Worm (Caenorhabditis elegans) whole organism, L3 larva: ENCODE results near the gene lido-5.

Source experiments
- aly-2 ChIP-seq: fragments of 150-350 bp; optimal IDR thresholded peaks from 2 replicates; lab custom pipeline; 2014; ENCODE audit warnings: missing biosample characterization, missing genetic modification characterization
- ama-1 ChIP-seq: fragments of 150-350 bp; optimal IDR thresholded peaks from 2 replicates; lab custom pipeline; 2018
- ceh-16 ChIP-seq: sonication (generic microtip); optimal IDR thresholded peaks from 2 replicates; lab custom pipeline; 2017; ENCODE audit warnings: missing biosample characterization, missing genetic modification characterization
- ceh-28 ChIP-seq: fragments of 150-350 bp; optimal IDR thresholded peaks from 2 replicates; lab custom pipeline; 2014; ENCODE audit warnings: missing biosample characterization, missing genetic modification reagents, missing genetic modification characterization
- ceh-82 ChIP-seq: fragments of 150-350 bp; optimal IDR thresholded peaks from 2 replicates; lab custom pipeline; 2014; ENCODE audit warnings: missing biosample characterization, missing genetic modification characterization
- ceh-9 ChIP-seq: sonication (generic microtip); optimal IDR thresholded peaks from 2 replicates; lab custom pipeline; 2018; ENCODE audit warnings: missing biosample characterization, missing genetic modification characterization
- egl-27 ChIP-seq: sonication (generic microtip); optimal IDR thresholded peaks from 4 replicates; lab custom pipeline; 2017; ENCODE audit warnings: missing biosample characterization, missing genetic modification reagents, missing genetic modification characterization
- egl-5 ChIP-seq: fragments of 150-350 bp; optimal IDR thresholded peaks from 2 replicates; lab custom pipeline; 2017; ENCODE audit warnings: missing biosample characterization, missing genetic modification reagents, missing genetic modification characterization, inconsistent platforms
- elt-2 ChIP-seq: sonication (generic microtip); optimal IDR thresholded peaks from 2 replicates; lab custom pipeline; 2016; ENCODE audit warnings: missing genetic modification reagents, mild to moderate bottlenecking, missing genetic modification characterization, missing compliant biosample characterization
- eor-1 ChIP-seq, 2 experiments: fragments of 150-350 bp; optimal IDR thresholded peaks; 2 replicates each; lab custom pipeline; 2014 to 2018; ENCODE audit warnings: missing biosample characterization in 2 of 2, missing genetic modification characterization in 2 of 2
- fkh-10 ChIP-seq: sonication (generic microtip); optimal IDR thresholded peaks from 2 replicates; lab custom pipeline; 2017; ENCODE audit warnings: missing biosample characterization, missing genetic modification reagents, missing genetic modification characterization
- fkh-2 ChIP-seq: fragments of 150-350 bp; optimal IDR thresholded peaks from 2 replicates; lab custom pipeline; 2014; ENCODE audit warnings: missing biosample characterization, missing genetic modification reagents, missing genetic modification characterization
- fos-1 ChIP-seq: fragments of 150-350 bp; optimal IDR thresholded peaks from 2 replicates; lab custom pipeline; 2014; ENCODE audit warnings: missing biosample characterization, missing genetic modification characterization
- hmg-11 ChIP-seq: sonication (generic microtip); optimal IDR thresholded peaks from 2 replicates; lab custom pipeline; 2016; ENCODE audit warnings: missing genetic modification characterization, missing compliant biosample characterization
- jun-1 ChIP-seq: fragments of 150-350 bp; optimal IDR thresholded peaks from 2 replicates; lab custom pipeline; 2014; ENCODE audit warnings: missing biosample characterization, missing genetic modification reagents, missing genetic modification characterization
- lin-15B ChIP-seq: fragments of 150-350 bp; optimal IDR thresholded peaks from 2 replicates; lab custom pipeline; 2014; ENCODE audit warnings: missing biosample characterization, missing genetic modification characterization
- lsy-12 ChIP-seq: sonication (generic microtip); optimal IDR thresholded peaks from 2 replicates; lab custom pipeline; 2016; ENCODE audit warnings: mild to moderate bottlenecking, missing genetic modification characterization, missing compliant biosample characterization
- mdl-1 ChIP-seq: fragments of 150-350 bp; optimal IDR thresholded peaks from 2 replicates; lab custom pipeline; 2014; ENCODE audit warnings: missing biosample characterization, missing genetic modification characterization
- mml-1 ChIP-seq: fragments of 150-350 bp; sonication (generic microtip); optimal IDR thresholded peaks from 3 replicates; lab custom pipeline; 2014; ENCODE audit warnings: missing biosample characterization, missing genetic modification characterization
- nfya-1 ChIP-seq: sonication (generic microtip); optimal IDR thresholded peaks from 2 replicates; lab custom pipeline; 2017; ENCODE audit warnings: missing genetic modification characterization, mild to moderate bottlenecking, missing compliant biosample characterization, antibody characterized with exemption, moderate library complexity; ENCODE audit not compliant: insufficient read depth
- nhr-11 ChIP-seq: fragments of 150-350 bp; optimal IDR thresholded peaks from 2 replicates; lab custom pipeline; 2014; ENCODE audit warnings: missing biosample characterization, missing genetic modification characterization
- nhr-12 ChIP-seq: fragments of 150-350 bp; optimal IDR thresholded peaks from 2 replicates; lab custom pipeline; 2014; ENCODE audit warnings: missing biosample characterization, missing genetic modification characterization
- nhr-23 ChIP-seq: fragments of 150-350 bp; optimal IDR thresholded peaks from 2 replicates; lab custom pipeline; 2014; ENCODE audit warnings: missing biosample characterization, missing genetic modification reagents, missing genetic modification characterization
- nhr-237 ChIP-seq: fragments of 150-350 bp; optimal IDR thresholded peaks from 2 replicates; lab custom pipeline; 2014; ENCODE audit warnings: missing biosample characterization, missing genetic modification characterization
- nhr-25 ChIP-seq: sonication (generic microtip); optimal IDR thresholded peaks from 2 replicates; lab custom pipeline; 2017; ENCODE audit warnings: missing biosample characterization, missing genetic modification characterization
- nhr-43 ChIP-seq: sonication (generic microtip); optimal IDR thresholded peaks from 2 replicates; lab custom pipeline; 2016; ENCODE audit warnings: mild to moderate bottlenecking, missing genetic modification characterization, missing compliant biosample characterization; ENCODE audit not compliant: poor library complexity, severe bottlenecking
- nhr-67 ChIP-seq: fragments of 150-350 bp; optimal IDR thresholded peaks from 2 replicates; lab custom pipeline; 2014; ENCODE audit warnings: missing biosample characterization, missing genetic modification characterization
- nhr-76 ChIP-seq: fragments of 150-350 bp; sonication (generic microtip); optimal IDR thresholded peaks from 5 replicates; lab custom pipeline; 2014; ENCODE audit warnings: missing biosample characterization, missing genetic modification characterization
- pha-4 ChIP-seq: fragments of 150-350 bp; optimal IDR thresholded peaks from 2 replicates; lab custom pipeline; 2014; ENCODE audit warnings: missing biosample characterization, missing genetic modification reagents, missing genetic modification characterization
- pqm-1 ChIP-seq: fragments of 150-350 bp; optimal IDR thresholded peaks from 2 replicates; lab custom pipeline; 2017; ENCODE audit warnings: missing biosample characterization, missing genetic modification characterization, inconsistent platforms
- sea-2 ChIP-seq: fragments of 150-350 bp; sonication (generic microtip); optimal IDR thresholded peaks from 4 replicates; lab custom pipeline; 2014; ENCODE audit warnings: missing biosample characterization, missing genetic modification reagents, missing genetic modification characterization
- skn-1 ChIP-seq: fragments of 150-350 bp; optimal IDR thresholded peaks from 2 replicates; lab custom pipeline; 2014; ENCODE audit warnings: missing biosample characterization, missing genetic modification characterization
- snpc-4 ChIP-seq: fragments of 150-350 bp; optimal IDR thresholded peaks from 2 replicates; lab custom pipeline; 2014; ENCODE audit warnings: missing biosample characterization, missing genetic modification characterization
- tbx-2 ChIP-seq: sonication (generic microtip); optimal IDR thresholded peaks from 2 replicates; lab custom pipeline; 2016; ENCODE audit warnings: mild to moderate bottlenecking, missing genetic modification characterization, missing compliant biosample characterization
- unc-39 ChIP-seq: sonication (generic microtip); optimal IDR thresholded peaks from 4 replicates; lab custom pipeline; 2017; ENCODE audit warnings: missing biosample characterization, missing genetic modification characterization
- zag-1 ChIP-seq: fragments of 150-350 bp; optimal IDR thresholded peaks from 2 replicates; lab custom pipeline; 2014; ENCODE audit warnings: missing biosample characterization, missing genetic modification characterization
- ztf-11 ChIP-seq: fragments of 150-350 bp; optimal IDR thresholded peaks from 2 replicates; lab custom pipeline; 2014; ENCODE audit warnings: missing biosample characterization, missing genetic modification characterization

The lido-5 gene

ce11 chrX:17072088-17072487 is 38.4 kb downstream of the lido-5 start, which contains the start of gene C30G4.4:
TSS of gene C30G4.4 (minus strand) at chrX:17072188.
- TF ChIP-seq ceh-9 (tag; lab: Kevin White, UChicago) (no peak), nhr-67 (tag; lab: Kevin White, UChicago) (no peak), skn-1 (tag; lab: Kevin White, UChicago) (no peak), nhr-12 (no peak), hmg-11 (no peak), ztf-11 (no peak), snpc-4 (tag; lab: Kevin White, UChicago) (no peak), aly-2 (tag; lab: Kevin White, UChicago) (no peak), nhr-43 (tag; lab: Kevin White, UChicago) (no peak), egl-27 (tag; lab: Kevin White, UChicago) (no peak), nfya-1 (no peak), egl-5 (tag; lab: Kevin White, UChicago) (no peak), nhr-11 (tag; lab: Kevin White, UChicago) (no peak), zag-1 (tag; lab: Kevin White, UChicago) (no peak), mml-1 (tag; lab: Kevin White, UChicago) (no peak), jun-1 (tag; lab: Kevin White, UChicago) (no peak), fos-1 (tag; lab: Kevin White, UChicago) (no peak), unc-39 (tag; lab: Kevin White, UChicago) (no peak), ceh-16 (tag; lab: Kevin White, UChicago) (no peak)
- TF ChIP-seq, all 47 proteins: peak for 0

ce11 chrX:17070495-17070894 is 40.0 kb downstream of the lido-5 start:
- no peak for TF ChIP-seq egl-5 (tag; lab: Kevin White, UChicago)
- TF ChIP-seq nhr-23 (tag; lab: Kevin White, UChicago), result peak; percentile 34

- TF ChIP-seq aly-2 (tag; lab: Kevin White, UChicago) (no peak), ztf-11 (no peak), nfya-1 (no peak), pha-4 (tag; lab: Kevin White, UChicago) (peak; percentile 23), nhr-67 (tag; lab: Kevin White, UChicago) (no peak), elt-2 (tag; lab: Kevin White, UChicago) (peak; percentile 85), pqm-1 (peak; percentile 48), egl-27 (tag; lab: Kevin White, UChicago) (no peak), nhr-11 (tag; lab: Kevin White, UChicago) (no peak), nhr-12 (no peak), nhr-237 (tag; lab: Kevin White, UChicago) (no peak), ceh-9 (tag; lab: Kevin White, UChicago) (no peak), ceh-16 (tag; lab: Kevin White, UChicago) (no peak), fkh-2 (tag; lab: Kevin White, UChicago) (no peak)
Measured at ce11 chrX:17066937-17067336, 43.5 kb downstream of the lido-5 start.

- TF ChIP-seq ceh-16 (tag; lab: Kevin White, UChicago) (no peak), snpc-4 (tag; lab: Kevin White, UChicago) (no peak), skn-1 (tag; lab: Kevin White, UChicago) (no peak), jun-1 (tag; lab: Kevin White, UChicago) (no peak), tbx-2 (tag; lab: Kevin White, UChicago) (no peak), pha-4 (tag; lab: Kevin White, UChicago) (peak; percentile 81), nhr-76 (tag; lab: Kevin White, UChicago) (no peak), sea-2 (no peak), nhr-25 (no peak), zag-1 (tag; lab: Kevin White, UChicago) (no peak), ama-1 (lab: Kevin White, UChicago) (peak; percentile 15), fkh-2 (tag; lab: Kevin White, UChicago) (no peak), lin-15B (tag; lab: Kevin White, UChicago) (no peak), pqm-1 (peak; percentile 66), elt-2 (tag; lab: Kevin White, UChicago) (peak; percentile 82), ceh-9 (tag; lab: Kevin White, UChicago) (no peak), ceh-82 (tag; lab: Kevin White, UChicago) (no peak), aly-2 (tag; lab: Kevin White, UChicago) (no peak)
Measured at ce11 chrX:17064820-17065219, 45.6 kb downstream of the lido-5 start.

- TF ChIP-seq eor-1 (tag; optimal IDR thresholded peaks at IDR 0.05; lab: Kevin White, UChicago), result no peak
- peak; percentile 22 for TF ChIP-seq nhr-25
- peak; percentile 86 for TF ChIP-seq jun-1 (tag; lab: Kevin White, UChicago)
- TF ChIP-seq elt-2 (tag; lab: Kevin White, UChicago), result peak; percentile 82
- TF ChIP-seq pqm-1, result peak; percentile 93
- peak; percentile 48 for TF ChIP-seq nhr-23 (tag; lab: Kevin White, UChicago)
- TF ChIP-seq nhr-43 (tag; lab: Kevin White, UChicago), result peak; percentile 60
- peak; percentile 27 for TF ChIP-seq ama-1 (lab: Kevin White, UChicago)
- TF ChIP-seq egl-27 (tag; lab: Kevin White, UChicago), result no peak
- no peak for TF ChIP-seq fkh-10 (GFP tag; lab: Kevin White, UChicago)
- peak; percentile 39 for TF ChIP-seq lsy-12 (tag; lab: Kevin White, UChicago)
- TF ChIP-seq pha-4 (tag; lab: Kevin White, UChicago), result peak; percentile 89
- peak; percentile 89 for TF ChIP-seq mdl-1 (tag; lab: Kevin White, UChicago)
- peak; percentile 32 for TF ChIP-seq nfya-1
- no peak for TF ChIP-seq ceh-28 (tag; lab: Kevin White, UChicago)
Measured at ce11 chrX:17063749-17064252, 46.7 kb downstream of the lido-5 start.
